Worm (Caenorhabditis elegans) whole organism, young adult: Measurements from ENCODE around the gene F18E3.11.

Source experiments
- B0035.1 ChIP-seq: sonication (generic microtip); optimal IDR thresholded peaks from 2 replicates; lab custom pipeline; 2016; ENCODE audit warnings: missing genetic modification characterization, mild to moderate bottlenecking, missing compliant biosample characterization, missing genotype, missing genetic modification reagents
- B0261.1 ChIP-seq: sonication (generic microtip); optimal IDR thresholded peaks from 2 replicates; lab custom pipeline; 2016; ENCODE audit warnings: mild to moderate bottlenecking, missing genetic modification characterization, moderate library complexity, missing compliant biosample characterization
- C17E4.6 ChIP-seq: fragments of 200-800 bp; sonication (Bioruptor generic); IDR thresholded peaks from 2 replicates; pipeline ENCODE4 v1.3.6; 2022; ENCODE audit warnings: missing genetic modification reagents, missing genetic modification characterization, missing compliant biosample characterization
- F10E7.11 ChIP-seq: sonication (generic microtip); optimal IDR thresholded peaks from 2 replicates; lab custom pipeline; 2017; ENCODE audit warnings: mild to moderate bottlenecking, missing genetic modification characterization, moderate library complexity, missing compliant biosample characterization
- F49E8.2 ChIP-seq: sonication (generic microtip); optimal IDR thresholded peaks from 3 replicates; lab custom pipeline; 2017; ENCODE audit warnings: missing genetic modification characterization, mild to moderate bottlenecking, missing compliant biosample characterization, antibody characterized with exemption, moderate library complexity; ENCODE audit not compliant: insufficient read depth
- F52B5.7 ChIP-seq: sonication (generic microtip); optimal IDR thresholded peaks from 2 replicates; lab custom pipeline; 2016; ENCODE audit warnings: mild to moderate bottlenecking, missing genetic modification characterization, missing compliant biosample characterization
- F55B11.4 ChIP-seq: sonication (generic microtip); optimal IDR thresholded peaks from 2 replicates; lab custom pipeline; 2016; ENCODE audit warnings: missing compliant biosample characterization, missing genetic modification characterization, borderline replicate concordance; ENCODE audit not compliant: insufficient read depth
- K12H6.12 ChIP-seq: fragments of 200-800 bp; sonication (Bioruptor generic); optimal IDR thresholded peaks from 2 replicates; lab custom pipeline; 2018; ENCODE audit warnings: mild to moderate bottlenecking, missing genetic modification characterization, missing compliant biosample characterization
- T26A5.8 ChIP-seq: sonication (generic microtip); optimal IDR thresholded peaks from 2 replicates; lab custom pipeline; 2016; ENCODE audit warnings: missing genetic modification characterization, missing compliant biosample characterization
- aptf-2 ChIP-seq: fragments of 200-800 bp; sonication (Bioruptor generic); conservative IDR thresholded peaks from 2 replicates; pipeline ENCODE4 v1.3.6; 2022; ENCODE audit warnings: missing genetic modification reagents, missing genetic modification characterization, missing compliant biosample characterization
- attf-3 ChIP-seq: fragments of 200-800 bp; sonication (Bioruptor generic); conservative IDR thresholded peaks from 2 replicates; pipeline ENCODE4 v1.3.6; 2022; ENCODE audit warnings: missing genetic modification reagents, missing genetic modification characterization, missing compliant biosample characterization
- attf-6 ChIP-seq: fragments of 200-800 bp; sonication (Bioruptor generic); IDR thresholded peaks from 2 replicates; pipeline ENCODE4 v1.3.6; 2022; ENCODE audit warnings: missing genetic modification reagents, missing genetic modification characterization, missing compliant biosample characterization
- bed-1 ChIP-seq: fragments of 200-800 bp; sonication (Bioruptor generic); IDR thresholded peaks from 2 replicates; pipeline ENCODE4 v1.3.6; 2022; ENCODE audit warnings: missing genetic modification reagents, missing genetic modification characterization, missing compliant biosample characterization
- bed-2 ChIP-seq: fragments of 200-800 bp; sonication (Bioruptor generic); IDR thresholded peaks from 2 replicates; pipeline ENCODE4 v1.3.6; 2022; ENCODE audit warnings: missing genetic modification reagents, missing genetic modification characterization, missing compliant biosample characterization
- cebp-1 ChIP-seq, 2 experiments: fragments of 200-800 bp in 1 of 2; sonication (Bioruptor generic) in 1 of 2; sonication (generic microtip) in 1 of 2; IDR thresholded peaks in 1 of 2; optimal IDR thresholded peaks in 1 of 2; 2 replicates each; pipeline versions ENCODE4 v1.3.6 to Lab custom; 2017 to 2022; ENCODE audit warnings: missing compliant biosample characterization in 2 of 2, missing genetic modification characterization in 2 of 2, mild to moderate bottlenecking in 1 of 2, missing genetic modification reagents in 1 of 2, moderate library complexity in 1 of 2
- ceh-27 ChIP-seq: fragments of 200-800 bp; sonication (Bioruptor generic); optimal IDR thresholded peaks from 2 replicates; lab custom pipeline; 2018; ENCODE audit warnings: mild to moderate bottlenecking, missing genetic modification characterization, moderate library complexity, missing compliant biosample characterization
- ceh-58 ChIP-seq: fragments of 200-800 bp; sonication (Bioruptor generic); IDR thresholded peaks from 2 replicates; pipeline ENCODE4 v1.3.6; 2022; ENCODE audit warnings: missing genetic modification characterization, missing compliant biosample characterization
- die-1 ChIP-seq: sonication (generic microtip); optimal IDR thresholded peaks from 2 replicates; lab custom pipeline; 2016; ENCODE audit warnings: missing genotype, mild to moderate bottlenecking, missing genetic modification characterization, missing compliant biosample characterization
- dpff-1 ChIP-seq: sonication (generic microtip); optimal IDR thresholded peaks from 2 replicates; lab custom pipeline; 2017; ENCODE audit warnings: mild to moderate bottlenecking, missing genetic modification characterization, missing compliant biosample characterization
- egl-44 ChIP-seq: fragments of 200-800 bp; sonication (Bioruptor generic); IDR thresholded peaks from 2 replicates; pipeline ENCODE4 v1.3.6; 2022; ENCODE audit warnings: missing genetic modification reagents, missing genetic modification characterization, missing compliant biosample characterization
- hmg-20 ChIP-seq: fragments of 200-800 bp; sonication (Bioruptor generic); IDR thresholded peaks from 2 replicates; pipeline ENCODE4 v1.3.6; 2022; ENCODE audit warnings: missing genetic modification reagents, missing genetic modification characterization, missing compliant biosample characterization
- let-526 ChIP-seq: fragments of 200-800 bp; sonication (Bioruptor generic); IDR thresholded peaks from 2 replicates; pipeline ENCODE4 v1.3.6; 2022; ENCODE audit warnings: missing genetic modification reagents, missing genetic modification characterization, missing compliant biosample characterization
- lin-54 ChIP-seq: fragments of 200-800 bp; sonication (Bioruptor generic); optimal IDR thresholded peaks from 2 replicates; lab custom pipeline; 2018; ENCODE audit warnings: mild to moderate bottlenecking, missing genetic modification characterization, missing compliant biosample characterization
- madf-8 ChIP-seq: fragments of 200-800 bp; sonication (Bioruptor generic); conservative IDR thresholded peaks from 2 replicates; pipeline ENCODE4 v1.3.6; 2022; ENCODE audit warnings: missing genetic modification reagents, missing genetic modification characterization, missing compliant biosample characterization
- mxl-1 ChIP-seq: sonication (generic microtip); optimal IDR thresholded peaks from 2 replicates; lab custom pipeline; 2016; ENCODE audit warnings: missing genetic modification characterization, missing compliant biosample characterization
- nfya-1 ChIP-seq: sonication (generic microtip); optimal IDR thresholded peaks from 2 replicates; lab custom pipeline; 2017; ENCODE audit warnings: antibody characterized with exemption, missing compliant biosample characterization, missing genetic modification characterization, borderline replicate concordance; ENCODE audit not compliant: insufficient read depth
- nfya-2 ChIP-seq: fragments of 200-800 bp; sonication (Bioruptor generic); IDR thresholded peaks from 2 replicates; pipeline ENCODE4 v1.3.6; 2022; ENCODE audit warnings: missing genetic modification reagents, missing genetic modification characterization, missing compliant biosample characterization
- nhr-179 ChIP-seq: sonication (generic microtip); optimal IDR thresholded peaks from 2 replicates; lab custom pipeline; 2016; ENCODE audit warnings: mild to moderate bottlenecking, missing genetic modification characterization, missing compliant biosample characterization
- nhr-27 ChIP-seq: fragments of 200-800 bp; sonication (Bioruptor generic); optimal IDR thresholded peaks from 2 replicates; lab custom pipeline; 2018; ENCODE audit warnings: mild to moderate bottlenecking, missing genetic modification characterization, moderate library complexity, missing compliant biosample characterization
- nhr-80 ChIP-seq: sonication (generic microtip); optimal IDR thresholded peaks from 2 replicates; lab custom pipeline; 2016; ENCODE audit warnings: missing genetic modification characterization, missing compliant biosample characterization
- nhr-90 ChIP-seq: sonication (generic microtip); optimal IDR thresholded peaks from 2 replicates; lab custom pipeline; 2016; ENCODE audit warnings: missing genotype, mild to moderate bottlenecking, missing genetic modification characterization, missing compliant biosample characterization
- sdz-38 ChIP-seq: sonication (generic microtip); optimal IDR thresholded peaks from 2 replicates; lab custom pipeline; 2016; ENCODE audit warnings: missing genotype, missing genetic modification characterization, missing compliant biosample characterization
- snpc-4 ChIP-seq, 5 experiments: fragments of 150-350 bp in 1 of 5; sonication (generic microtip) in 4 of 5; optimal IDR thresholded peaks; 2 replicates each; lab custom pipeline; 2014 to 2018; ENCODE audit warnings: missing genetic modification characterization in 5 of 5, missing biosample characterization in 3 of 5, antibody characterized with exemption in 2 of 5, mild to moderate bottlenecking in 2 of 5, missing compliant biosample characterization in 2 of 5, missing genotype in 2 of 5, moderate library complexity in 2 of 5, missing genetic modification reagents in 1 of 5
- unc-130 ChIP-seq: sonication (generic microtip); optimal IDR thresholded peaks from 2 replicates; lab custom pipeline; 2016; ENCODE audit warnings: missing genetic modification reagents, missing genetic modification characterization, missing compliant biosample characterization
- ztf-18 ChIP-seq: sonication (generic microtip); optimal IDR thresholded peaks from 2 replicates; lab custom pipeline; 2016; ENCODE audit warnings: missing genotype, mild to moderate bottlenecking, missing genetic modification characterization, missing compliant biosample characterization
- ztf-22 ChIP-seq: fragments of 200-800 bp; sonication (Bioruptor generic); optimal IDR thresholded peaks from 2 replicates; lab custom pipeline; 2018; ENCODE audit warnings: mild to moderate bottlenecking, missing genetic modification characterization, moderate library complexity, missing compliant biosample characterization
- ztf-25 ChIP-seq: fragments of 200-800 bp; sonication (Bioruptor generic); IDR thresholded peaks from 2 replicates; pipeline ENCODE4 v1.3.6; 2022; ENCODE audit warnings: missing genetic modification reagents, missing genetic modification characterization, missing compliant biosample characterization
- ztf-6 ChIP-seq: fragments of 200-800 bp; sonication (Bioruptor generic); IDR thresholded peaks from 2 replicates; pipeline ENCODE4 v1.3.6; 2022; ENCODE audit warnings: missing genetic modification reagents, missing genetic modification characterization, missing compliant biosample characterization

F18E3.11 gene

ce11 chrV:7374090-7374489 is 39.2 kb upstream of the F18E3.11 start, which contains the start of gene srx-56:
srx-56 (plus strand) TSS chrV:7374390.
- no peak for TF ChIP-seq egl-44

ce11 chrV:7379384-7379783 is 33.9 kb upstream of the F18E3.11 start, which contains the start of gene srsx-24:
srsx-24 (minus strand) TSS chrV:7379484.
- no peak for TF ChIP-seq sdz-38
- TF ChIP-seq nfya-2 (GFP tag; lab: Robert Waterston, UW): no peak
- no peak for TF ChIP-seq B0261.1 (tag; lab: Kevin White, UChicago)
- no peak for TF ChIP-seq lin-54 (GFP tag; lab: Kevin White, UChicago)
- no peak for TF ChIP-seq K12H6.12
- TF ChIP-seq nhr-80 (tag; lab: Kevin White, UChicago): no peak
- no peak for TF ChIP-seq attf-6
- TF ChIP-seq ztf-25 (GFP tag; lab: Robert Waterston, UW): no peak
- TF ChIP-seq T26A5.8 (tag; lab: Kevin White, UChicago): no peak
- no peak for TF ChIP-seq madf-8 (GFP tag; lab: Robert Waterston, UW)
- no peak for TF ChIP-seq nhr-27 (tag; lab: Kevin White, UChicago)
- TF ChIP-seq nhr-90 (tag; lab: Kevin White, UChicago): no peak
- no peak for TF ChIP-seq bed-1 (GFP tag; lab: Robert Waterston, UW)
- no peak for TF ChIP-seq B0035.1 (tag; lab: Kevin White, UChicago)

- TF ChIP-seq sdz-38: no peak
- no peak for TF ChIP-seq ztf-6 (GFP tag; lab: Robert Waterston, UW)
- TF ChIP-seq ceh-58 (GFP tag; lab: Robert Waterston, UW): no peak
- no peak for TF ChIP-seq hmg-20
- no peak for TF ChIP-seq attf-3 (GFP tag; lab: Robert Waterston, UW)
- no peak for TF ChIP-seq unc-130 (GFP tag; lab: Kevin White, UChicago)
- TF ChIP-seq aptf-2 (GFP tag; lab: Robert Waterston, UW): no peak
- TF ChIP-seq mxl-1 (tag; lab: Kevin White, UChicago): no peak
- no peak for TF ChIP-seq ztf-25 (GFP tag; lab: Robert Waterston, UW)
- no peak for TF ChIP-seq F49E8.2 (tag; lab: Kevin White, UChicago)
- no peak for TF ChIP-seq let-526
- no peak for TF ChIP-seq C17E4.6 (GFP tag; lab: Robert Waterston, UW)
- TF ChIP-seq ztf-18 (tag; lab: Kevin White, UChicago): no peak
Observed at ce11 chrV:7381008-7381407, 32.3 kb upstream of the F18E3.11 start, which contains the start of gene C03G6.17. C03G6.17 (minus strand) TSS chrV:7381108.

- TF ChIP-seq F10E7.11 (tag; lab: Kevin White, UChicago) (no peak), die-1 (no peak), hmg-20 (no peak), cebp-1 (GFP tag; IDR thresholded peaks at IDR 0.05; lab: Robert Waterston, UW) (no peak), cebp-1 (tag; optimal IDR thresholded peaks at IDR 0.05; lab: Kevin White, UChicago) (no peak), dpff-1 (no peak), ceh-58 (GFP tag; lab: Robert Waterston, UW) (no peak), F52B5.7 (tag; lab: Kevin White, UChicago) (no peak), ztf-6 (GFP tag; lab: Robert Waterston, UW) (no peak), nhr-179 (tag; lab: Kevin White, UChicago) (no peak), K12H6.12 (no peak), F55B11.4 (tag; lab: Kevin White, UChicago) (no peak), C17E4.6 (GFP tag; lab: Robert Waterston, UW) (no peak), mxl-1 (tag; lab: Kevin White, UChicago) (no peak), nfya-1 (tag; lab: Kevin White, UChicago) (no peak), ztf-22 (GFP tag; lab: Kevin White, UChicago) (no peak), snpc-4 (GFP tag; optimal IDR thresholded peaks at IDR 0.05; lab: Kevin White, UChicago) (no peak), snpc-4 (tag; optimal IDR thresholded peaks at IDR 0.05; lab: Kevin White, UChicago) (no peak), ceh-27 (GFP tag; lab: Kevin White, UChicago) (no peak), bed-2 (GFP tag; lab: Robert Waterston, UW) (no peak)
Observed at ce11 chrV:7386052-7386573, 27.2 kb upstream of the F18E3.11 start, which contains the start of gene srp-6. srp-6 (minus strand) TSS chrV:7386102.
